Fruit fly (Drosophila melanogaster) whole organism, embryonic: ENCODE measurements around the gene CG17637.

Experiments used
- Antp ChIP-seq: fragments of 200-800 bp; sonication (Bioruptor generic); optimal IDR thresholded peaks from 3 replicates; lab custom pipeline; 2016; ENCODE audit warnings: missing biosample characterization, missing genetic modification characterization
- B-H1 ChIP-seq: fragments of 200-800 bp; sonication (Bioruptor generic); IDR thresholded peaks from 3 replicates; pipeline ENCODE4 v1.3.6; 2022; ENCODE audit warnings: missing biosample characterization, missing genetic modification characterization
- CG10147 ChIP-seq: fragments of 200-800 bp; sonication (Bioruptor generic); optimal IDR thresholded peaks from 2 replicates; lab custom pipeline; 2019; ENCODE audit warnings: missing biosample characterization, mild to moderate bottlenecking, missing genetic modification characterization, moderate library complexity
- CG10654 ChIP-seq: fragments of 200-800 bp; sonication (Bioruptor generic); optimal IDR thresholded peaks from 2 replicates; lab custom pipeline; 2016; ENCODE audit warnings: missing biosample characterization, missing genetic modification characterization
- CG10959 ChIP-seq: fragments of 200-800 bp; sonication (Bioruptor generic); IDR thresholded peaks from 2 replicates; pipeline ENCODE4 v1.3.6; 2022; ENCODE audit warnings: missing biosample characterization, missing genetic modification characterization
- CG12769 ChIP-seq: fragments of 200-800 bp; sonication (Bioruptor generic); optimal IDR thresholded peaks from 2 replicates; lab custom pipeline; 2019; ENCODE audit warnings: missing biosample characterization, mild to moderate bottlenecking, missing genetic modification characterization, moderate library complexity
- CG12942 ChIP-seq: fragments of 200-800 bp; sonication (Bioruptor generic); optimal IDR thresholded peaks from 3 replicates; lab custom pipeline; 2016; ENCODE audit warnings: missing biosample characterization, missing genetic modification characterization
- CG15696 ChIP-seq: fragments of 200-800 bp; sonication (Bioruptor generic); optimal IDR thresholded peaks from 2 replicates; lab custom pipeline; 2019; ENCODE audit warnings: missing biosample characterization, mild to moderate bottlenecking, missing genetic modification characterization, moderate library complexity
- CG1602 ChIP-seq: fragments of 200-800 bp; sonication (Bioruptor generic); optimal IDR thresholded peaks from 3 replicates; lab custom pipeline; 2016; ENCODE audit warnings: missing biosample characterization, missing genetic modification characterization
- CG1647 ChIP-seq: fragments of 200-800 bp; sonication (Bioruptor generic); optimal IDR thresholded peaks from 3 replicates; lab custom pipeline; 2016; ENCODE audit warnings: missing biosample characterization, missing genetic modification characterization
- CG17568 ChIP-seq: fragments of 200-800 bp; sonication (Bioruptor generic); optimal IDR thresholded peaks from 2 replicates; lab custom pipeline; 2018; ENCODE audit warnings: missing biosample characterization, mild to moderate bottlenecking, missing genetic modification characterization, moderate library complexity
- CG17612 ChIP-seq: fragments of 200-800 bp; sonication (Bioruptor generic); IDR thresholded peaks from 2 replicates; pipeline ENCODE4 v1.3.6; 2022; ENCODE audit warnings: missing biosample characterization, missing genetic modification characterization
- CG17829 ChIP-seq: fragments of 200-800 bp; optimal IDR thresholded peaks from 2 replicates; lab custom pipeline; 2019; ENCODE audit warnings: missing biosample characterization, mild to moderate bottlenecking, missing genetic modification characterization, moderate library complexity
- CG18599 ChIP-seq: fragments of 200-800 bp; sonication (Bioruptor generic); optimal IDR thresholded peaks from 3 replicates; lab custom pipeline; 2017; ENCODE audit warnings: missing biosample characterization, missing genetic modification characterization, mild to moderate bottlenecking, moderate library complexity, missing genetic modification reagents
- CG31388 ChIP-seq: fragments of 200-800 bp; sonication (Bioruptor generic); optimal IDR thresholded peaks from 2 replicates; lab custom pipeline; 2016; ENCODE audit warnings: missing biosample characterization, missing genetic modification characterization
- CG33213 ChIP-seq: fragments of 200-800 bp; sonication (Bioruptor generic); optimal IDR thresholded peaks from 3 replicates; lab custom pipeline; 2016; ENCODE audit warnings: missing biosample characterization, missing genetic modification characterization
- CG8478 ChIP-seq: fragments of >200 bp; optimal IDR thresholded peaks from 2 replicates; lab custom pipeline; 2018
- CG9817 ChIP-seq: fragments of 200-800 bp; sonication (Bioruptor generic); optimal IDR thresholded peaks from 2 replicates; lab custom pipeline; 2018; ENCODE audit warnings: missing biosample characterization, mild to moderate bottlenecking, missing genetic modification characterization, moderate library complexity
- Chrac-16 ChIP-seq: fragments of 200-800 bp; sonication (Bioruptor generic); optimal IDR thresholded peaks from 3 replicates; lab custom pipeline; 2016; ENCODE audit warnings: missing biosample characterization, missing genetic modification characterization
- Dref ChIP-seq: fragments of 200-800 bp; sonication (Bioruptor generic); IDR thresholded peaks from 2 replicates; pipeline ENCODE4 v1.3.6; 2022; ENCODE audit warnings: missing biosample characterization, missing genetic modification characterization
- HmgZ ChIP-seq: fragments of 200-800 bp; sonication (Bioruptor generic); optimal IDR thresholded peaks from 2 replicates; lab custom pipeline; 2018; ENCODE audit warnings: missing biosample characterization, mild to moderate bottlenecking, missing genetic modification characterization
- Hr3 ChIP-seq: fragments of 200-800 bp; sonication (Bioruptor generic); optimal IDR thresholded peaks from 3 replicates; lab custom pipeline; 2016; ENCODE audit warnings: missing biosample characterization, missing genetic modification characterization
- Jarid2 ChIP-seq: fragments of 200-800 bp; sonication (Bioruptor generic); optimal IDR thresholded peaks from 3 replicates; lab custom pipeline; 2017; ENCODE audit warnings: mild to moderate bottlenecking, missing biosample characterization, missing genetic modification reagents, missing genetic modification characterization
- Lhr ChIP-seq: fragments of 200-800 bp; sonication (Bioruptor generic); optimal IDR thresholded peaks from 3 replicates; lab custom pipeline; 2017; ENCODE audit warnings: mild to moderate bottlenecking, missing biosample characterization, missing genetic modification reagents, missing genetic modification characterization
- Max ChIP-seq: fragments of 200-800 bp; sonication (Bioruptor generic); optimal IDR thresholded peaks from 2 replicates; lab custom pipeline; 2016; ENCODE audit warnings: missing biosample characterization, mild to moderate bottlenecking, missing genetic modification characterization
- Meics ChIP-seq: fragments of 200-800 bp; sonication (Bioruptor generic); optimal IDR thresholded peaks from 2 replicates; lab custom pipeline; 2017; ENCODE audit warnings: missing biosample characterization, mild to moderate bottlenecking, missing genetic modification characterization
- ase ChIP-seq: fragments of 200-800 bp; sonication (Bioruptor generic); IDR thresholded peaks from 3 replicates; pipeline ENCODE4 v1.3.6; 2022; ENCODE audit warnings: missing biosample characterization, missing genetic modification characterization
- cato ChIP-seq: fragments of 200-800 bp; sonication (Bioruptor generic); optimal IDR thresholded peaks from 2 replicates; lab custom pipeline; 2016; ENCODE audit warnings: missing biosample characterization, missing genetic modification characterization, borderline replicate concordance
- chm ChIP-seq: fragments of 200-800 bp; sonication (Bioruptor generic); IDR thresholded peaks from 2 replicates; pipeline ENCODE4 v1.3.6; 2022; ENCODE audit warnings: missing biosample characterization, missing genetic modification characterization
- crc ChIP-seq: fragments of 200-800 bp; sonication (Bioruptor generic); optimal IDR thresholded peaks from 2 replicates; lab custom pipeline; 2016; ENCODE audit warnings: missing biosample characterization, missing genetic modification characterization
- croc ChIP-seq: fragments of 200-800 bp; sonication (Bioruptor generic); conservative IDR thresholded peaks from 3 replicates; pipeline ENCODE4 v1.3.6; 2022; ENCODE audit warnings: missing biosample characterization, missing genetic modification characterization
- crol ChIP-seq: fragments of 200-800 bp; sonication (Bioruptor generic); IDR thresholded peaks from 2 replicates; pipeline ENCODE4 v1.3.6; 2022; ENCODE audit warnings: missing biosample characterization, missing genetic modification characterization
- esg ChIP-seq: fragments of 200-800 bp; sonication (Bioruptor generic); conservative IDR thresholded peaks from 2 replicates; pipeline ENCODE4 v1.3.6; 2022; ENCODE audit warnings: missing biosample characterization, missing genetic modification characterization
- ewg ChIP-seq: fragments of 200-800 bp; sonication (Bioruptor generic); optimal IDR thresholded peaks from 3 replicates; lab custom pipeline; 2017; ENCODE audit warnings: mild to moderate bottlenecking, missing biosample characterization, missing genetic modification reagents, missing genetic modification characterization
- fd96Cb ChIP-seq: fragments of 200-800 bp; sonication (Bioruptor generic); optimal IDR thresholded peaks from 2 replicates; lab custom pipeline; 2018; ENCODE audit warnings: missing biosample characterization, mild to moderate bottlenecking, missing genetic modification characterization, moderate library complexity
- gem ChIP-seq: fragments of 200-800 bp; sonication (Bioruptor generic); optimal IDR thresholded peaks from 2 replicates; lab custom pipeline; 2019; ENCODE audit warnings: missing biosample characterization, mild to moderate bottlenecking, missing genetic modification characterization, moderate library complexity
- hbn ChIP-seq: fragments of 200-800 bp; sonication (Bioruptor generic); IDR thresholded peaks from 2 replicates; pipeline ENCODE4 v1.3.6; 2022; ENCODE audit warnings: missing biosample characterization, missing genetic modification characterization; ENCODE audit not compliant: partially characterized antibody
- insv ChIP-seq, 2 experiments: fragments of 200-800 bp; sonication (Bioruptor generic); optimal IDR thresholded peaks; 3 replicates each; lab custom pipeline; 2016 to 2018; ENCODE audit warnings: missing biosample characterization in 2 of 2, missing genetic modification characterization in 2 of 2
- jing ChIP-seq: fragments of 200-800 bp; sonication (Bioruptor generic); optimal IDR thresholded peaks from 2 replicates; lab custom pipeline; 2018; ENCODE audit warnings: missing biosample characterization, mild to moderate bottlenecking, missing genetic modification characterization
- lab ChIP-seq: fragments of 200-800 bp; sonication (Bioruptor generic); optimal IDR thresholded peaks from 3 replicates; lab custom pipeline; 2017; ENCODE audit warnings: missing biosample characterization, missing genetic modification characterization, mild to moderate bottlenecking, moderate library complexity, missing genetic modification reagents
- lmd ChIP-seq: fragments of 200-800 bp; sonication (Bioruptor generic); IDR thresholded peaks from 2 replicates; pipeline ENCODE4 v1.3.6; 2022; ENCODE audit warnings: missing biosample characterization, missing genetic modification characterization
- pho ChIP-seq: fragments of 200-800 bp; sonication (Bioruptor generic); optimal IDR thresholded peaks from 2 replicates; lab custom pipeline; 2016; ENCODE audit warnings: missing biosample characterization, missing genetic modification characterization
- pum ChIP-seq: fragments of 200-800 bp; sonication (Bioruptor generic); optimal IDR thresholded peaks from 2 replicates; lab custom pipeline; 2016; ENCODE audit warnings: missing biosample characterization, missing genetic modification characterization
- scrt ChIP-seq: fragments of 200-800 bp; sonication (Bioruptor generic); optimal IDR thresholded peaks from 2 replicates; lab custom pipeline; 2018; ENCODE audit warnings: missing biosample characterization, mild to moderate bottlenecking, missing genetic modification characterization, moderate library complexity
- sd ChIP-seq: fragments of 200-800 bp; sonication (Bioruptor generic); optimal IDR thresholded peaks from 3 replicates; lab custom pipeline; 2018; ENCODE audit warnings: missing biosample characterization, mild to moderate bottlenecking, missing genetic modification characterization, moderate library complexity
- slp2 ChIP-seq: fragments of 200-800 bp; sonication (Bioruptor generic); optimal IDR thresholded peaks from 2 replicates; lab custom pipeline; 2016; ENCODE audit warnings: missing biosample characterization, missing genetic modification characterization
- so ChIP-seq: fragments of 200-800 bp; sonication (Bioruptor generic); IDR thresholded peaks from 3 replicates; pipeline ENCODE4 v1.3.6; 2022; ENCODE audit warnings: missing biosample characterization, missing genetic modification characterization
- sob ChIP-seq: fragments of 200-800 bp; sonication (Bioruptor generic); IDR thresholded peaks from 2 replicates; pipeline ENCODE4 v1.3.6; 2022; ENCODE audit warnings: missing biosample characterization, missing genetic modification characterization
- tgo ChIP-seq: fragments of 200-800 bp; sonication (Bioruptor generic); IDR thresholded peaks from 3 replicates; pipeline ENCODE4 v1.3.6; 2022; ENCODE audit warnings: missing biosample characterization, missing genetic modification characterization

Gene CG17637

dm6 chr3L:20493417-20494261 is 10.3 kb upstream of the CG17637 start (continued):
- TF ChIP-seq CG17612 (GFP tag; lab: Robert Waterston, UW): no peak
- TF ChIP-seq hbn (GFP tag; lab: Robert Waterston, UW): no peak
- TF ChIP-seq so (GFP tag; lab: Robert Waterston, UW): peak; percentile 73; the same call in 2 of the 3 replicates
- TF ChIP-seq Antp (GFP tag; lab: Kevin White, UChicago): no peak
- peak; percentile 24 for TF ChIP-seq CG31388
- TF ChIP-seq CG8478 (lab: Kevin White, UChicago): no peak
- peak; percentile 4 for TF ChIP-seq CG33213 (GFP tag; lab: Kevin White, UChicago)
- TF ChIP-seq tgo: peak; percentile 86
- TF ChIP-seq jing (GFP tag; lab: Kevin White, UChicago): no peak
- peak; percentile 69; the same call in 2 of the 3 replicates for TF ChIP-seq ase (GFP tag; lab: Robert Waterston, UW)
- peak; percentile 19 for TF ChIP-seq sd
- TF ChIP-seq crc: no peak
- TF ChIP-seq Hr3 (GFP tag; lab: Kevin White, UChicago): peak; percentile 60
- TF ChIP-seq Chrac-16 (GFP tag; lab: Kevin White, UChicago): peak; percentile 70
- TF ChIP-seq lab (GFP tag; lab: Kevin White, UChicago): peak; percentile 85
- peak; percentile 28 for TF ChIP-seq CG1647 (GFP tag; lab: Kevin White, UChicago)
- peak; percentile 45 for TF ChIP-seq CG12942 (GFP tag; lab: Kevin White, UChicago)
- no peak for TF ChIP-seq croc (GFP tag; lab: Robert Waterston, UW)
- TF ChIP-seq pho (GFP tag; lab: Kevin White, UChicago): peak; percentile 51
- TF ChIP-seq crol (GFP tag; lab: Robert Waterston, UW): peak; percentile 27; the same call in 1 of the 2 replicates
- peak; percentile 64 for TF ChIP-seq esg (GFP tag; lab: Robert Waterston, UW)
- TF ChIP-seq CG10959 (GFP tag; lab: Robert Waterston, UW): no peak
- peak; percentile 76 for TF ChIP-seq CG10147
- no peak for TF ChIP-seq pum (GFP tag; lab: Kevin White, UChicago)
- no peak for TF ChIP-seq Lhr (GFP tag; lab: Kevin White, UChicago)
- peak; percentile 11 for TF ChIP-seq cato (GFP tag; lab: Kevin White, UChicago)
- peak; percentile 27 for TF ChIP-seq CG9817 (tag; lab: Kevin White, UChicago)
- TF ChIP-seq CG17829: peak; percentile 70
- peak; percentile 73 for TF ChIP-seq B-H1
- peak; percentile 55 for TF ChIP-seq HmgZ (tag; lab: Kevin White, UChicago)
- TF ChIP-seq fd96Cb (tag; lab: Kevin White, UChicago): peak; percentile 73
- peak; percentile 35 for TF ChIP-seq CG15696 (tag; lab: Kevin White, UChicago)
- TF ChIP-seq ewg (GFP tag; lab: Kevin White, UChicago): peak; percentile 15
- TF ChIP-seq Dref (GFP tag; lab: Robert Waterston, UW): no peak
- TF ChIP-seq Max (GFP tag; lab: Kevin White, UChicago): peak; percentile 12
- TF ChIP-seq sob (GFP tag; lab: Robert Waterston, UW): peak; percentile 83
- peak; percentile 13 for TF ChIP-seq CG1602
- peak; percentile 45 for TF ChIP-seq CG10654
- TF ChIP-seq CG18599 (GFP tag; lab: Kevin White, UChicago): peak; percentile 84
- TF ChIP-seq Meics: peak; percentile 80
- TF ChIP-seq CG12769 (tag; lab: Kevin White, UChicago): peak; percentile 29
- peak; percentile 57 for TF ChIP-seq CG17568
- peak; percentile 88 for TF ChIP-seq gem (tag; lab: Kevin White, UChicago)
- TF ChIP-seq lmd (GFP tag; lab: Robert Waterston, UW): peak; percentile 79
- no peak for TF ChIP-seq insv (GFP tag; optimal IDR thresholded peaks at IDR 0.05; lab: Kevin White, UChicago)
- TF ChIP-seq scrt (GFP tag; lab: Kevin White, UChicago): peak; percentile 64
- peak; percentile 38; the same call in 1 of the 2 replicates for TF ChIP-seq chm (GFP tag; lab: Robert Waterston, UW)
- TF ChIP-seq slp2 (GFP tag; lab: Kevin White, UChicago): peak; percentile 28
- TF ChIP-seq Jarid2 (GFP tag; lab: Kevin White, UChicago): peak; percentile 64
